Fruit fly (Drosophila melanogaster) whole organism: ENCODE data around the gene CG13404.

Experiments used
- Dll ChIP-seq: fragments of >200 bp; optimal IDR thresholded peaks from 2 replicates; lab custom pipeline; 2017
- psq ChIP-seq: fragments of >200 bp; optimal IDR thresholded peaks from 2 replicates; lab custom pipeline; 2017
- usp ChIP-seq: fragments of >200 bp; optimal IDR thresholded peaks from 2 replicates; lab custom pipeline; 2017; ENCODE audit warnings: missing biosample characterization, missing genetic modification characterization, mixed read lengths

DNA sequence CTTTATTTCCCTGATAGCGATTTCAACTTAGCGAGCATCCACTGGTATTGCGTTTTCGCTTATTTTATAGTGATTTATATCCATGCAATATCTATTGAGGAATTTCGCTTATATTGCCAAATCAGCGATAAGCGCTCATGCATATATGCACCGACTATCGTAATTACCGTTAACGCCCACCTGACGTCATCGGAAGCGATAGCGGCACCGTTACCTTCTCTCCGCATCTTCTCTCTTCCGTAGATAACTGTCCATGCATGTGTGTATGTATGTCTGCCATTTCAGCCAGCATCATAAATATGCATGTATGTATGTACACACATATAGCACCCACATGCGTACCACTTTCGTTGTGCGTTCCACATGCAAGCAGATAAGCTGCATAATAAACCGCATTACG, 44.9 kb downstream of the CG13404 start:
- TF ChIP-seq psq (lab: Kevin White, UChicago): no peak
- no peak for TF ChIP-seq usp
- TF ChIP-seq Dll (lab: Kevin White, UChicago): no peak
